Worm (Caenorhabditis elegans) whole organism, L1 larva: ENCODE data around the gene dgk-4.

Experiments used
- aha-1 ChIP-seq: fragments of 150-350 bp; optimal IDR thresholded peaks from 2 replicates; lab custom pipeline; 2014; ENCODE audit warnings: missing biosample characterization, missing genetic modification characterization
- aly-2 ChIP-seq: fragments of 150-350 bp; optimal IDR thresholded peaks from 2 replicates; lab custom pipeline; 2014; ENCODE audit warnings: missing biosample characterization, missing genetic modification characterization
- ceh-90 ChIP-seq: sonication (generic microtip); optimal IDR thresholded peaks from 2 replicates; lab custom pipeline; 2016; ENCODE audit warnings: missing genetic modification characterization, missing compliant biosample characterization
- elt-3 ChIP-seq, 6 experiments: fragments of 150-350 bp in 1 of 6; sonication (generic microtip); optimal IDR thresholded peaks; 2 replicates each; lab custom pipeline; 2017 to 2018; ENCODE audit warnings: missing biosample characterization in 6 of 6, missing genetic modification characterization in 6 of 6, inconsistent platforms in 1 of 6
- lir-3 ChIP-seq: sonication (generic microtip); optimal IDR thresholded peaks from 2 replicates; lab custom pipeline; 2016; ENCODE audit warnings: mild to moderate bottlenecking, missing genetic modification characterization, moderate library complexity, missing compliant biosample characterization; ENCODE audit not compliant: poor library complexity
- nhr-12 ChIP-seq: sonication (generic microtip); optimal IDR thresholded peaks from 2 replicates; lab custom pipeline; 2017; ENCODE audit warnings: missing biosample characterization, missing genetic modification characterization
- nhr-237 ChIP-seq: fragments of 150-350 bp; optimal IDR thresholded peaks from 2 replicates; lab custom pipeline; 2014; ENCODE audit warnings: missing biosample characterization, missing genetic modification characterization
- nhr-77 ChIP-seq: fragments of 150-350 bp; optimal IDR thresholded peaks from 2 replicates; lab custom pipeline; 2014; ENCODE audit warnings: missing biosample characterization, missing genetic modification characterization
- pqm-1 ChIP-seq: sonication (generic microtip); optimal IDR thresholded peaks from 3 replicates; lab custom pipeline; 2017; ENCODE audit warnings: missing biosample characterization, missing genetic modification characterization
- rnt-1 ChIP-seq: sonication (generic microtip); optimal IDR thresholded peaks from 2 replicates; lab custom pipeline; 2016; ENCODE audit warnings: mild to moderate bottlenecking, missing genetic modification characterization, moderate library complexity, missing compliant biosample characterization
- unc-62 ChIP-seq: fragments of 150-350 bp; optimal IDR thresholded peaks from 2 replicates; lab custom pipeline; 2014; ENCODE audit warnings: missing biosample characterization, missing genetic modification reagents, missing genetic modification characterization
- unc-98 ChIP-seq: fragments of 200-800 bp; sonication (Bioruptor generic); IDR thresholded peaks from 2 replicates; pipeline ENCODE4 v1.3.6; 2022; ENCODE audit warnings: missing genetic modification characterization, missing compliant biosample characterization
- ztf-11 ChIP-seq, 2 experiments: sonication (generic microtip); optimal IDR thresholded peaks; 2 replicates each; lab custom pipeline; 2016 to 2017; ENCODE audit warnings: missing genetic modification characterization in 2 of 2, missing biosample characterization in 1 of 2, missing compliant biosample characterization in 1 of 2

DNA sequence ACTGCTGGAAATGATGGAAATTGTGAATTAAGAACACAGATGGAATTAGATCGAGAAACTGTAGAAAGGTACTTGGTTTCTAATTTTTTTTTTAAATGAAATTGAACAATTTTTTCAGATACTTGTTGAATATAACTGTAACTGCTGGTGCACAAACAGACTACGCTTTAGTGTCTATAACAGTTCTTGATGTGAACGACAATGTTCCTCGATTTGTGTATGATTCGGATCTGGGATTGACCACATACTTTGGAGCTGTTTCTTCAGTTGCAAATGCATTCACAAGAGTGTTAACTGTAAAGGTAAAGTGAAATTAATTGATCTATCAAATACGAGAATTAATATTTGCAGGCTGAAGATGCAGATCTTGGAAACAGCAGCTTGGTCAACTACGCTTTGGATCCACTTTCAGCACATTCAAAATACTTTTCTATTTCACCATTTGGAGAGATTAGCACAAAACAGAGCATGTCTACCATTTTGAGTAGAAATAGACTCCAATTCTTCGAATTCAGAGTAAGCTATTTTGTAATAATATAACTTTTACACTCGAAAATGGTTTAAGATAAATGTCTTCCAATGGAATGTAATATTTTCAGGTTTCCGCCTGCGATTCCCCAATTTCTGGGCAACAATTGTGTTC lies 42.7 kb downstream of the dgk-4 start:
- TF ChIP-seq lir-3 (tag; lab: Kevin White, UChicago) (no peak), aly-2 (tag; lab: Kevin White, UChicago) (no peak), elt-3 (tag; optimal IDR thresholded peaks at IDR 0.05; lab: Kevin White, UChicago) (no peak), unc-98 (GFP tag; lab: Robert Waterston, UW) (no peak), aha-1 (tag; lab: Kevin White, UChicago) (no peak), nhr-77 (tag; lab: Kevin White, UChicago) (no peak), ztf-11 (tag; optimal IDR thresholded peaks at IDR 0.05; lab: Kevin White, UChicago) (no peak), ceh-90 (tag; lab: Kevin White, UChicago) (no peak), rnt-1 (tag; lab: Kevin White, UChicago) (no peak), nhr-12 (tag; lab: Kevin White, UChicago) (no peak), nhr-237 (no peak), pqm-1 (tag; lab: Kevin White, UChicago) (no peak), unc-62 (GFP tag; lab: Kevin White, UChicago) (no peak)
